Fruit fly (Drosophila melanogaster): ENCODE data around the gene CG3308.

CG3308 gene

DNA sequence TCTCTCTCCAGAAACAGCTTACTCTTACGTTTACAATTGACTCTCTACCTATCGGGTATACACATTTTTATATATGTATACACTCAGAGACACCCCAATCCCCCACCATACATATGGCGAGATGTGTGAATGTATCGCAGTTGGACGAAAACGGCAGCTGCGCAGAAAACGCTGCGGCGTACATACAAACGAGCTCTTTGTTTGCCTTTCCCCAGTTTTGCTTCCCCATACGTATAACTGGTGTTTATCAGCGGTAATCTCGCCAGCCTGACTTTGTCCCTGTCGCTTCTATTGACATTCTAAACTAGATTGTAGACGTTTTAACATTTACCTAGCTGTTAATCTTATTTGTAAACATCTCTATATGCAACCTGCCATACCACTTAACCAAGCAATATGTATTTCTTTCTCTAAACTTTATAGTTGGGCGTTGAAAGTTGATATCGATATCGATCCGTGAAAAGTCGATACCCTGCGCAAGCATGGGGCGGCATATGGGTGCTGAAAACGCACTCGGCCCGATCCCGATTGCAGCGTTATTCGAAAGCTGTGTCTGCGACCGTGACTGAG, 23.9 kb upstream of the CG3308 start (continued):
- no peak for TF ChIP-seq pzg (GFP tag; optimal IDR thresholded peaks at IDR 0.05)
- peak; percentile 75 for TF ChIP-seq bab2 (GFP tag; optimal IDR thresholded peaks at IDR 0.05)
- peak; percentile 88 for TF ChIP-seq oc (tag; optimal IDR thresholded peaks at IDR 0.05)
- no peak for TF ChIP-seq wor (GFP tag; IDR thresholded peaks at IDR 0.05)
- peak; percentile 79 for TF ChIP-seq CG12659 (GFP tag; optimal IDR thresholded peaks at IDR 0.05)
- TF ChIP-seq CrebB (tag; optimal IDR thresholded peaks at IDR 0.05) = peak; percentile 86
- TF ChIP-seq CTCF (GFP tag; optimal IDR thresholded peaks at IDR 0.05) = peak; percentile 22
- no peak for TF ChIP-seq CG3995 (GFP tag; optimal IDR thresholded peaks at IDR 0.05)
- no peak for TF ChIP-seq ems (GFP tag; optimal IDR thresholded peaks at IDR 0.05)
- peak; percentile 76 for TF ChIP-seq lbe (GFP tag; optimal IDR thresholded peaks at IDR 0.05)
- peak; percentile 66 for TF ChIP-seq CG13894 (tag; optimal IDR thresholded peaks at IDR 0.05)
- TF ChIP-seq nau (GFP tag; optimal IDR thresholded peaks at IDR 0.05) = peak; percentile 94
- peak; percentile 73 for TF ChIP-seq CG2120 (GFP tag; optimal IDR thresholded peaks at IDR 0.05)
- peak; percentile 76 for TF ChIP-seq CG7556 (GFP tag; optimal IDR thresholded peaks at IDR 0.05)
- TF ChIP-seq gsb (GFP tag; IDR thresholded peaks at IDR 0.05) = no peak
- peak; percentile 48 for TF ChIP-seq Nf-YB (GFP tag; optimal IDR thresholded peaks at IDR 0.05)
- peak; percentile 39 for TF ChIP-seq CG7839 (tag; optimal IDR thresholded peaks at IDR 0.05)
- no peak for TF ChIP-seq C15 (GFP tag; IDR thresholded peaks at IDR 0.05)
- TF ChIP-seq cato (GFP tag; optimal IDR thresholded peaks at IDR 0.05; ENCODE audit: borderline replicate concordance) = peak; percentile 19
- no peak for TF ChIP-seq gcm2 (GFP tag; optimal IDR thresholded peaks at IDR 0.05)
- TF ChIP-seq CG1603 (tag; optimal IDR thresholded peaks at IDR 0.05) = peak; percentile 43
- no peak for TF ChIP-seq BEAF-32 (GFP tag; optimal IDR thresholded peaks at IDR 0.05)
- peak; percentile 46 for TF ChIP-seq CG3163 (GFP tag; optimal IDR thresholded peaks at IDR 0.05)
- TF ChIP-seq fd64A (GFP tag; optimal IDR thresholded peaks at IDR 0.05) = peak; percentile 91
- no peak for TF ChIP-seq hb (GFP tag; IDR thresholded peaks at IDR 0.05; ENCODE audit: partially characterized antibody)
- TF ChIP-seq Dref (GFP tag; IDR thresholded peaks at IDR 0.05) = no peak
- TF ChIP-seq danr (GFP tag; IDR thresholded peaks at IDR 0.05) = no peak
- TF ChIP-seq Sox102F (GFP tag; optimal IDR thresholded peaks at IDR 0.05) = peak; percentile 55
- no peak for TF ChIP-seq CG9609 (GFP tag; optimal IDR thresholded peaks at IDR 0.05)
- no peak for TF ChIP-seq croc (GFP tag; conservative IDR thresholded peaks at IDR 0.05)
- TF ChIP-seq CG2129 (GFP tag; IDR thresholded peaks at IDR 0.05; ENCODE audit: partially characterized antibody) = no peak
- TF ChIP-seq ham (GFP tag; IDR thresholded peaks at IDR 0.05) = no peak
- TF ChIP-seq CG15601 (tag; optimal IDR thresholded peaks at IDR 0.05) = peak; percentile 90
- no peak for TF ChIP-seq vvl (GFP tag; IDR thresholded peaks at IDR 0.05)
- no peak for TF ChIP-seq gce (GFP tag; IDR thresholded peaks at IDR 0.05)
- no peak for TF ChIP-seq Dip3 (GFP tag; optimal IDR thresholded peaks at IDR 0.05)
- TF ChIP-seq CHES-1-like (GFP tag; optimal IDR thresholded peaks at IDR 0.05) = peak; percentile 76
- no peak for TF ChIP-seq Elba2 (GFP tag; optimal IDR thresholded peaks at IDR 0.05)
- peak; percentile 49 for TF ChIP-seq CG10654 (GFP tag; optimal IDR thresholded peaks at IDR 0.05)
- no peak for TF ChIP-seq HLH3B (GFP tag; IDR thresholded peaks at IDR 0.05)
- no peak for TF ChIP-seq CG14050 (GFP tag; IDR thresholded peaks at IDR 0.05)
- TF ChIP-seq Lim3 (GFP tag; IDR thresholded peaks at IDR 0.05) = no peak
- peak; percentile 80 for TF ChIP-seq CG12299 (tag; optimal IDR thresholded peaks at IDR 0.05)
- no peak for TF ChIP-seq ase (GFP tag; IDR thresholded peaks at IDR 0.05)
- TF ChIP-seq eve (GFP tag; optimal IDR thresholded peaks at IDR 0.05) = peak in 1 of 2 experiments; percentile 48
- peak; percentile 36 for TF ChIP-seq CG9437 (GFP tag; optimal IDR thresholded peaks at IDR 0.05)
- TF ChIP-seq cad (GFP tag; optimal IDR thresholded peaks at IDR 0.05) = no peak
- peak; percentile 50 for TF ChIP-seq Hsf (GFP tag; optimal IDR thresholded peaks at IDR 0.05)
- peak; percentile 39 for TF ChIP-seq D19A (tag; optimal IDR thresholded peaks at IDR 0.05)
- TF ChIP-seq Doc2 (GFP tag; IDR thresholded peaks at IDR 0.05) = no peak
- TF ChIP-seq ttk (GFP tag; IDR thresholded peaks at IDR 0.05) = no peak
- peak; percentile 74 for TF ChIP-seq CG9727 (GFP tag; optimal IDR thresholded peaks at IDR 0.05)
